Worm (Caenorhabditis elegans): Measurements from ENCODE around the gene dhhc-1.

The dhhc-1 gene

DNA sequence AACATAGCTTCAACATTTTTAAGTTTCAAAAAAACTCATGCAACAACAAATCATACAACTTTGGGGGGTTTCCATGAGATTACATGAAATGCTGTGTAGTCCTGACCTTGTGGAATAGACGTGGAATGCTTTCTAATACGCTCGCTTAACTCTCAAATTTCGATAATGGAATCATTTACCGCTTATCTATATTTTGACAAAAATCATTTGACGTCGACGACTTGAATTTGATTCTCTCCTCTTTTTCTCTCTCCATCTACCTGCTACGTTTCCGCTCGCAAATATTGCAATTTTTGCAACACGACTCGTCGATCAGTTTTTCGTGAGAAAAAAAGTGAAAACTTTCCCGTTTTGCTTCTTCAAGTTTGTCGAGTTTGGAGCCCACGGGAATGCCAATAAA lies 11.1 kb downstream of the dhhc-1 start, which contains the start of gene flr-4:
Gene flr-4 (plus strand): TSS at position 275 of the 400 bp plus-strand sequence.
- no peak for TF ChIP-seq F13C5.2 (tag; optimal IDR thresholded peaks at IDR 0.05)
- no peak for TF ChIP-seq hnd-1 (tag; optimal IDR thresholded peaks at IDR 0.05)
- no peak for TF ChIP-seq B0310.2 (tag; optimal IDR thresholded peaks at IDR 0.05)
- no peak for TF ChIP-seq hmg-4 (GFP tag; optimal IDR thresholded peaks at IDR 0.05)
- no peak for TF ChIP-seq tbx-37 (GFP tag; conservative IDR thresholded peaks at IDR 0.05)
- no peak for TF ChIP-seq sea-1 (GFP tag; conservative IDR thresholded peaks at IDR 0.05)
- TF ChIP-seq ceh-13 (GFP tag; optimal IDR thresholded peaks at IDR 0.05): no peak
- no peak for TF ChIP-seq tbx-11 (GFP tag; IDR thresholded peaks at IDR 0.05)
- no peak for TF ChIP-seq hmbx-1 (tag; optimal IDR thresholded peaks at IDR 0.05)
- no peak for TF ChIP-seq ceh-36 (tag; optimal IDR thresholded peaks at IDR 0.05)
- no peak for TF ChIP-seq aly-1 (tag; optimal IDR thresholded peaks at IDR 0.05)
- no peak for TF ChIP-seq ets-7 (tag; optimal IDR thresholded peaks at IDR 0.05)
- no peak for TF ChIP-seq flt-1 (GFP tag; IDR thresholded peaks at IDR 0.05)
- TF ChIP-seq tra-4 (tag; optimal IDR thresholded peaks at IDR 0.05): no peak
- TF ChIP-seq pes-1 (GFP tag; IDR thresholded peaks at IDR 0.05): no peak
- TF ChIP-seq ama-1 (optimal IDR thresholded peaks at IDR 0.05): no peak
- no peak for TF ChIP-seq scrt-1 (GFP tag; IDR thresholded peaks at IDR 0.05)

DNA sequence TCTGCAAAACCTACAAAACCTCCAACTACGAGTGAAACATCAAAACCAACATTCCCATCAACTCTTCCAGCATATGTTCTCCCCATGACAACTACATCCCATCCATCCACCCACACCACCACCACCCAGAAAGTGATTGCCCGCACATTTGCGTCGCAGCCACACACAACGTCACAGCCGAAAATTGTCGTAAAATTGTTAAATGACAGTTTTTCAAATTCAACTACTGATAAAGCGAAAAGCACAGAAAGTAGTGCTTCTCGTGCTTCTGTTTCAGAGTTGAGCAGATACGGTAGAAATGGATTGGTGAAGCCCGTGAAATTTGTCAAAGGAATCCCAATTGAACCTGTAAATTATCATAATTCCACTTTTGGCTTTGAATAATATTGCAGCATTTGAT lies 12.5 kb downstream of the dhhc-1 start:
- TF ChIP-seq tbx-37 (GFP tag; conservative IDR thresholded peaks at IDR 0.05) (no peak), aly-1 (tag; optimal IDR thresholded peaks at IDR 0.05) (no peak), B0310.2 (tag; optimal IDR thresholded peaks at IDR 0.05) (no peak), pes-1 (GFP tag; IDR thresholded peaks at IDR 0.05) (no peak), hmbx-1 (tag; optimal IDR thresholded peaks at IDR 0.05) (no peak), hnd-1 (tag; optimal IDR thresholded peaks at IDR 0.05) (no peak), scrt-1 (GFP tag; IDR thresholded peaks at IDR 0.05) (no peak), F13C5.2 (tag; optimal IDR thresholded peaks at IDR 0.05) (no peak), ceh-36 (tag; optimal IDR thresholded peaks at IDR 0.05) (no peak), hmg-4 (GFP tag; optimal IDR thresholded peaks at IDR 0.05) (no peak), tra-4 (tag; optimal IDR thresholded peaks at IDR 0.05) (no peak), ceh-13 (GFP tag; optimal IDR thresholded peaks at IDR 0.05) (no peak), sea-1 (GFP tag; conservative IDR thresholded peaks at IDR 0.05) (no peak), tbx-11 (GFP tag; IDR thresholded peaks at IDR 0.05) (no peak), ets-7 (tag; optimal IDR thresholded peaks at IDR 0.05) (no peak), ama-1 (optimal IDR thresholded peaks at IDR 0.05) (no peak), flt-1 (GFP tag; IDR thresholded peaks at IDR 0.05) (no peak)

DNA sequence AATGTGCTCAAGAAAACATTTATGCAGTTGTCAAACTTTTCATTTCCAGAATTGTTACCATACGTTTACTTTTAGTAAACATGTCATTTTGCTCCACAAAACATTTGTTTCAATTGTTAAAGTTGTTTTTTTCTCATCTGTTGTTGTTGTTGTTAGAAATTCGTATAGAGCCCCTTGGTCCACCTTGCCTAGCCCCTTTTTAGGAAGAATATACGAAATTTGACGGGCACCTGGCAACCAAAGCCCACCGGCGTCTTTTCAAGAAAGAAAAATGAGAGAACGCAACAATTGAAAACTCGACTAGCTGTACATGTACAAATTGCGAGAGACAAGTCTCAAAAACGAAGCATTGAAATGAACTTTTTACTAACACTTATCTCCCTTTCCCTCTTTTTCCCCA lies 15.8 kb downstream of the dhhc-1 start, which contains the start of gene F09B12.5:
Gene F09B12.5 (plus strand): TSS at position 301 of the 400 bp plus-strand sequence.
- TF ChIP-seq B0310.2 (tag; optimal IDR thresholded peaks at IDR 0.05) (no peak), hmbx-1 (tag; optimal IDR thresholded peaks at IDR 0.05) (no peak), ama-1 (optimal IDR thresholded peaks at IDR 0.05) (no peak), tbx-11 (GFP tag; IDR thresholded peaks at IDR 0.05) (no peak), scrt-1 (GFP tag; IDR thresholded peaks at IDR 0.05) (no peak), ceh-13 (GFP tag; optimal IDR thresholded peaks at IDR 0.05) (no peak), F13C5.2 (tag; optimal IDR thresholded peaks at IDR 0.05) (no peak), hmg-4 (GFP tag; optimal IDR thresholded peaks at IDR 0.05) (no peak), tra-4 (tag; optimal IDR thresholded peaks at IDR 0.05) (no peak)

DNA sequence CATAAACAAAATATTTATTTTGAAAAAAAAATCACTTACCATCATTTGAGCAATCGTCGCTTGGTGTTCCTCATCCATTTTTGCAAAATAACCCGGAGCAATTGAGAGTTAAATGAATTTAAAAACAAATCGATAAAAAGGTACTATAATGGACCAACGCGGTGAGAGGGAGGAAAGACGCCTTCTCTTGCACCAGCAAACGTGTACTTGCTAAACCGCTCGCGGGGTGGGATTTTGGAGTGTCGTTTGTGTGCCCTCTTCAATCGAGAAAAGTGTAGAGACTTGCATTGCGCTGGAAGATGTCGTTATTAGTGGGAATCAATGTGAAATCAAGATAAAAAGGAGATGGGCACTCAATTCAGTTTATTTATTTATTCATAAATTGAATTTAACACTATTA lies 16.4 kb downstream of the dhhc-1 start, which contains the start of gene H40L08.1:
Gene H40L08.1 (minus strand): TSS at position 292 of the 400 bp plus-strand sequence.
- TF ChIP-seq tbx-37 (GFP tag; conservative IDR thresholded peaks at IDR 0.05) (0 out of 2 replicates have a peak, but pooled peaks have one; percentile 13), ceh-36 (tag; optimal IDR thresholded peaks at IDR 0.05) (no peak)

DNA sequence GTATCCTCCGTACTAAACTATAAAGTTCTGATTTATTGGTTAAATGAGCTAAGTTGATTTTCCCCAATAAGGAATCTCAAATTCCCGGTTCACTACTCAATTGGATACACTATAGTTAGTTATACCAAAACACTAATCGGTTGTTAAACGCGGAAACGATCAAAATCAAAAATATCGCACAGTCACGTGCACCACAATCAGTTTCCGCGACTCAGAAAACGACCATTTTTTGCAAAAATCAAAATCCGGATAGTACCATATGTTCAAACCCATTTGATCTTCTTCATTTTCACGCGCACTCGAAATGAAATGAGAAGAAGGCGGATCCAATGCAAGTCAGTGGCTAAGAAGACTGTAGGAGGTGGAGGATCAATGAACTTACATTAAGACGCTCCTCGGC lies 18.7 kb downstream of the dhhc-1 start:
- no peak for TF ChIP-seq ceh-36 (tag; optimal IDR thresholded peaks at IDR 0.05)

DNA sequence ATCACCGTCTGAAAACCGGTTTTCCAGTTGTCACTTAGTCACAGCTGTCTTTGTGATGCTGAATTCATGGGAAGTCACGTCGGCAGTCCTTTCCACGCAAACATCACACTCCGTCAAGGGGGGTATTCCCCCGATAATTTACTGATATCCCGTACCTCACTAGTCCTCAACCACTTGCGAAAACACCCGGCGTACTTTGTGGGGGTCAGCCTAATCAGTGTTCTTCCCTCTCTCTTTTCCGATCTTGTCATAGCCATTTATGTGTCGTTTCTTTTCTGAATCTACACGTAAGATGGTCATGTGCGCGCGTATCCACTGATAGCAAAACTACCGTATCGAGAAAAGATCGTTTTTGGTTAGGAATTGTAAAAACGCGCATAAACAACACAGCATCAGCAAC lies 20.8 kb downstream of the dhhc-1 start:
- TF ChIP-seq ceh-36 (tag; optimal IDR thresholded peaks at IDR 0.05) (no peak), hnd-1 (tag; optimal IDR thresholded peaks at IDR 0.05) (no peak), tbx-37 (GFP tag; conservative IDR thresholded peaks at IDR 0.05) (no peak), ama-1 (optimal IDR thresholded peaks at IDR 0.05) (no peak), pes-1 (GFP tag; IDR thresholded peaks at IDR 0.05) (no peak), ceh-13 (GFP tag; optimal IDR thresholded peaks at IDR 0.05) (no peak), F13C5.2 (tag; optimal IDR thresholded peaks at IDR 0.05) (no peak), tbx-11 (GFP tag; IDR thresholded peaks at IDR 0.05) (no peak), sea-1 (GFP tag; conservative IDR thresholded peaks at IDR 0.05) (no peak), scrt-1 (GFP tag; IDR thresholded peaks at IDR 0.05) (no peak), aly-1 (tag; optimal IDR thresholded peaks at IDR 0.05) (no peak), B0310.2 (tag; optimal IDR thresholded peaks at IDR 0.05) (no peak)

DNA sequence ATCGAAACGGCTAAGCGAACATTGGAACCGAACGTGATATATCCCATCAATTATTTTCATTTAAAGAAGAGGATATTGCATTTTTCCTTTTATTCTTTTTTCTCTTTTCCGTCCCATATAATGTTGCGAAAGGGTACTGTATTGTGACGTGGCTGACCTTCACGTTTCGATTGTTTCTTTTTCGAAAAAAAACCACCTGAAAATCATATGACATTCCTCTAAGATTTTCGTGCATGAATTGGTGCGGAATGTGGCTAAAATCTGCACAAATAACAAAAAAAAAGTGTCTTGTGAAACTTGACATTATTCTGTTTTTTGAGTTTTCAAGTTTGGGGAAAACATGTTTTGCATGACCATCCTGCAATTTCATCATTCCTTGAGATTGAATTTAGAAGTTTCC lies 21.9 kb downstream of the dhhc-1 start:
- TF ChIP-seq ets-7 (tag; optimal IDR thresholded peaks at IDR 0.05): no peak
- no peak for TF ChIP-seq ceh-36 (tag; optimal IDR thresholded peaks at IDR 0.05)
- TF ChIP-seq hmg-4 (GFP tag; optimal IDR thresholded peaks at IDR 0.05): no peak
- TF ChIP-seq tbx-37 (GFP tag; conservative IDR thresholded peaks at IDR 0.05): no peak

DNA sequence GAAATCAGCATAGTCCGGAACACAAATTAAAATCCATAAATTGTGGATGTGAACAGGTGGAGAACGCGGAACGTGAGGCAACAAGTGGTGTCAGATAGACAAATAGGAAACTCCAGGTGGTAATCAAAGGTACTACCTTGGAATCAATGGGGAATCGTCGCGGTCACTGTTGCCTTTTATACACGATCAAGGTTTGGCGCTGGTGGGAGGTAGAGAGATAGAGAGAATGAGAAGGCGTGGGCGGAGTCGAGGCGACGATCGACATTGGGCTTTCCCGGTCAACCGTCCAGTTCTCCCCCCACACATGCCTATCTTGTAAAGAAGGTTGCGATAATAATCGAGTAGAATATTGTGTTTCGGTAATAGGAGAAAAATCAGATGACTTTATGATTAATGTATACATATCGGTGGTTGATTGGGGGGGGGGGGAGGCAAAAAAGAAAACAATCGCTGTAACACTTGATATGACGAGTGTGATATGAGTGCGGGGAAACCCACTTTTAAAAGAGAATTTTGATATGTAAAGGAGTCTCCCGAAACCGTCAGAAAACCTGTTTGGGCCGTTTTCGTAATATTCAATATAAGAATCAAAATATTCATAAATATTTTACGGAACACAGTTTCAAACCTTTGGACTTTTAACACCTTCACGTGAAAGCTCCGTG lies 22.5 kb downstream of the dhhc-1 start, which contains the start of the genes H40L08.8, H40L08.2 and H40L08.7:
Gene H40L08.8 (minus strand): TSS at position 37 of the 665 bp plus-strand sequence.
Gene H40L08.2 (minus strand): TSS at position 148 of the 665 bp plus-strand sequence.
Gene H40L08.7 (minus strand): TSS at position 148 of the 665 bp plus-strand sequence.
- TF ChIP-seq pes-1 (GFP tag; IDR thresholded peaks at IDR 0.05): no peak
- TF ChIP-seq ama-1 (optimal IDR thresholded peaks at IDR 0.05): no peak
- TF ChIP-seq tbx-37 (GFP tag; conservative IDR thresholded peaks at IDR 0.05): no peak
- TF ChIP-seq sea-1 (GFP tag; conservative IDR thresholded peaks at IDR 0.05): no peak
- TF ChIP-seq ets-7 (tag; optimal IDR thresholded peaks at IDR 0.05): no peak
- no peak for TF ChIP-seq scrt-1 (GFP tag; IDR thresholded peaks at IDR 0.05)
- TF ChIP-seq aly-1 (tag; optimal IDR thresholded peaks at IDR 0.05): no peak
- TF ChIP-seq ceh-13 (GFP tag; optimal IDR thresholded peaks at IDR 0.05): no peak
- TF ChIP-seq hmbx-1 (tag; optimal IDR thresholded peaks at IDR 0.05): no peak
- TF ChIP-seq B0310.2 (tag; optimal IDR thresholded peaks at IDR 0.05): no peak
- no peak for TF ChIP-seq hnd-1 (tag; optimal IDR thresholded peaks at IDR 0.05)
- TF ChIP-seq tbx-11 (GFP tag; IDR thresholded peaks at IDR 0.05): no peak
- TF ChIP-seq flt-1 (GFP tag; IDR thresholded peaks at IDR 0.05): no peak
- no peak for TF ChIP-seq ceh-36 (tag; optimal IDR thresholded peaks at IDR 0.05)
